Worm (Caenorhabditis elegans): Measurements from ENCODE around the gene gstk-1.
A peak's percentile ranks its signal among the peaks of the same experiment; 100 is the strongest.

ce11 chrII:9619995-9620535 is 36.4 kb upstream of the gstk-1 start:
- TF ChIP-seq ceh-82 (tag; optimal IDR thresholded peaks at IDR 0.05) (no peak), snpc-4 (tag; optimal IDR thresholded peaks at IDR 0.05) (no peak), ceh-9 (tag; optimal IDR thresholded peaks at IDR 0.05) (no peak), ZK546.5 (tag; optimal IDR thresholded peaks at IDR 0.05) (no peak), lin-15B (tag; optimal IDR thresholded peaks at IDR 0.05) (no peak), fkh-10 (GFP tag; optimal IDR thresholded peaks at IDR 0.05) (no peak), ama-1 (optimal IDR thresholded peaks at IDR 0.05) (peak; percentile 81), unc-62 (GFP tag; optimal IDR thresholded peaks at IDR 0.05) (no peak), elt-2 (tag; optimal IDR thresholded peaks at IDR 0.05) (peak; percentile 68), elt-1 (tag; optimal IDR thresholded peaks at IDR 0.05) (no peak), nhr-76 (tag; optimal IDR thresholded peaks at IDR 0.05) (no peak), nhr-28 (tag; optimal IDR thresholded peaks at IDR 0.05) (no peak), nhr-11 (tag; optimal IDR thresholded peaks at IDR 0.05) (no peak)

Data from whole organism, L3 larva.